Comparison of ENCODE assay signal across 1 fruit fly cellular context in genomic region chr2L:866950-867744, dm6.
A peak's percentile ranks its signal among the peaks of the same experiment; 100 is the strongest.
TF ChIP-seq lines count a peak whose summit lies in the region.

No protein-coding gene starts in this region.

TF ChIP-seq in whole organism, embryonic, 481 proteins besides CTCF, POLR2A, EP300 and RAD21 (continued from another document and continues in another):
- TF ChIP-seq CG17328 (GFP tag; IDR thresholded peaks at IDR 0.05; lab: Robert Waterston, UW) = peak; percentile 95
- TF ChIP-seq CG8388 (GFP tag; optimal IDR thresholded peaks at IDR 0.05; lab: Kevin White, UChicago) = peak; percentile 88
- TF ChIP-seq pan (optimal IDR thresholded peaks at IDR 0.05; lab: Kevin White, UChicago) = no peak
- TF ChIP-seq pan (GFP tag; optimal IDR thresholded peaks at IDR 0.05 in 1 of 2, IDR thresholded peaks at IDR 0.05 in 1 of 2) = peak in 1 of 2 experiments; percentile 97
- TF ChIP-seq CG1792 (GFP tag; optimal IDR thresholded peaks at IDR 0.05; lab: Kevin White, UChicago) = peak; percentile 86
- TF ChIP-seq CG6254 (GFP tag; optimal IDR thresholded peaks at IDR 0.05; lab: Kevin White, UChicago) = peak; percentile 37
- peak; percentile 95 for TF ChIP-seq row (GFP tag; IDR thresholded peaks at IDR 0.05; lab: Robert Waterston, UW)
- peak; percentile 99 for TF ChIP-seq Med (GFP tag; lab: Kevin White, UChicago)
- TF ChIP-seq CG14014 (GFP tag; IDR thresholded peaks at IDR 0.05; lab: Robert Waterston, UW) = peak; percentile 97
- peak; percentile 88 for TF ChIP-seq B-H2 (GFP tag; optimal IDR thresholded peaks at IDR 0.05; lab: Kevin White, UChicago)
- peak; percentile 62 for TF ChIP-seq CG3838 (GFP tag; optimal IDR thresholded peaks at IDR 0.05; lab: Kevin White, UChicago)
- TF ChIP-seq CG17359 (tag; optimal IDR thresholded peaks at IDR 0.05; lab: Kevin White, UChicago) = peak; percentile 95
- TF ChIP-seq maf-S (GFP tag; optimal IDR thresholded peaks at IDR 0.05; lab: Kevin White, UChicago) = peak; percentile 87
- no peak for TF ChIP-seq inv (GFP tag; IDR thresholded peaks at IDR 0.05; lab: Robert Waterston, UW; ENCODE audit: partially characterized antibody)
- TF ChIP-seq CG10462 (GFP tag; optimal IDR thresholded peaks at IDR 0.05; lab: Kevin White, UChicago) = peak; percentile 84
- TF ChIP-seq Gsc (GFP tag; IDR thresholded peaks at IDR 0.05; lab: Robert Waterston, UW) = peak; percentile 83
- peak; percentile 96 for TF ChIP-seq Dbx (GFP tag; IDR thresholded peaks at IDR 0.05; lab: Robert Waterston, UW)
- peak; percentile 92 for TF ChIP-seq fd96Cb (tag; optimal IDR thresholded peaks at IDR 0.05; lab: Kevin White, UChicago)
- peak; percentile 2 for TF ChIP-seq CG17186 (GFP tag; optimal IDR thresholded peaks at IDR 0.05; lab: Kevin White, UChicago)
- peak; percentile 92 for TF ChIP-seq al (GFP tag; IDR thresholded peaks at IDR 0.05; lab: Robert Waterston, UW)
- peak; percentile 88 for TF ChIP-seq CG11696 (GFP tag; IDR thresholded peaks at IDR 0.05; lab: Robert Waterston, UW)
- peak; percentile 74 for TF ChIP-seq luna (GFP tag; optimal IDR thresholded peaks at IDR 0.05; lab: Kevin White, UChicago)
- peak; percentile 41; the same call in 1 of the 2 replicates for TF ChIP-seq tna (GFP tag; IDR thresholded peaks at IDR 0.05; lab: Robert Waterston, UW; ENCODE audit: partially characterized antibody)
- no peak for TF ChIP-seq ftz-f1 (GFP tag; optimal IDR thresholded peaks at IDR 0.05; lab: Kevin White, UChicago)
- TF ChIP-seq fd102C (GFP tag; optimal IDR thresholded peaks at IDR 0.05; lab: Kevin White, UChicago) = peak; percentile 62
- peak; percentile 54 for TF ChIP-seq pb (GFP tag; optimal IDR thresholded peaks at IDR 0.05; lab: Kevin White, UChicago)
- peak; percentile 96 for TF ChIP-seq CG15269 (tag; optimal IDR thresholded peaks at IDR 0.05; lab: Kevin White, UChicago)
- peak; percentile 70 for TF ChIP-seq CG12236 (GFP tag; optimal IDR thresholded peaks at IDR 0.05; lab: Kevin White, UChicago)
- TF ChIP-seq CG17829 (tag; optimal IDR thresholded peaks at IDR 0.05; lab: Kevin White, UChicago) = peak; percentile 90
- peak; percentile 66; the same call in 1 of the 2 replicates for TF ChIP-seq dan (GFP tag; IDR thresholded peaks at IDR 0.05; lab: Robert Waterston, UW)
- TF ChIP-seq kay (GFP tag; optimal IDR thresholded peaks at IDR 0.05; lab: Kevin White, UChicago) = peak; percentile 84
- peak; percentile 89 for TF ChIP-seq CG12155 (GFP tag; optimal IDR thresholded peaks at IDR 0.05; lab: Kevin White, UChicago)
- peak; percentile 92 for TF ChIP-seq az2 (GFP tag; optimal IDR thresholded peaks at IDR 0.05; lab: Kevin White, UChicago)
- TF ChIP-seq Sox100B (GFP tag; optimal IDR thresholded peaks at IDR 0.05; lab: Kevin White, UChicago) = peak; percentile 85
- peak; percentile 88 for TF ChIP-seq zfh2 (GFP tag; optimal IDR thresholded peaks at IDR 0.05; lab: Kevin White, UChicago)
- peak; percentile 64 for TF ChIP-seq CG4360 (GFP tag; IDR thresholded peaks at IDR 0.05; lab: Robert Waterston, UW)
- TF ChIP-seq Poxn (GFP tag; IDR thresholded peaks at IDR 0.05; lab: Robert Waterston, UW) = peak; percentile 80
- peak; percentile 85 for TF ChIP-seq CG1647 (GFP tag; optimal IDR thresholded peaks at IDR 0.05; lab: Kevin White, UChicago)
- peak; percentile 89 for TF ChIP-seq scrt (GFP tag; optimal IDR thresholded peaks at IDR 0.05; lab: Kevin White, UChicago)
- peak; percentile 88; the same call in 2 of the 3 replicates for TF ChIP-seq jigr1 (GFP tag; IDR thresholded peaks at IDR 0.05; lab: Robert Waterston, UW)
- peak; percentile 95 for TF ChIP-seq ara (GFP tag; IDR thresholded peaks at IDR 0.05; lab: Robert Waterston, UW)
- peak; percentile 85 for TF ChIP-seq croc (GFP tag; conservative IDR thresholded peaks at IDR 0.05; lab: Robert Waterston, UW)
- peak; percentile 96 for TF ChIP-seq CG10366 (GFP tag; IDR thresholded peaks at IDR 0.05; lab: Robert Waterston, UW)
- TF ChIP-seq CG3281 (GFP tag; optimal IDR thresholded peaks at IDR 0.05; lab: Kevin White, UChicago) = peak; percentile 89
- TF ChIP-seq wek (GFP tag; optimal IDR thresholded peaks at IDR 0.05; lab: Kevin White, UChicago) = peak; percentile 82
- peak; percentile 63; the same call in 1 of the 2 replicates for TF ChIP-seq aop (GFP tag; IDR thresholded peaks at IDR 0.05; lab: Robert Waterston, UW)
- peak; percentile 79 for TF ChIP-seq gcm2 (GFP tag; optimal IDR thresholded peaks at IDR 0.05; lab: Kevin White, UChicago)
- peak; percentile 72 for TF ChIP-seq ab (GFP tag; optimal IDR thresholded peaks at IDR 0.05; lab: Kevin White, UChicago)
- peak; percentile 99 for TF ChIP-seq grau (tag; optimal IDR thresholded peaks at IDR 0.05; lab: Kevin White, UChicago)
- peak; percentile 91 for TF ChIP-seq CG1024 (GFP tag; IDR thresholded peaks at IDR 0.05; lab: Robert Waterston, UW)
- TF ChIP-seq CG2129 (GFP tag; IDR thresholded peaks at IDR 0.05; lab: Robert Waterston, UW; ENCODE audit: partially characterized antibody) = no peak
- TF ChIP-seq ind (GFP tag; optimal IDR thresholded peaks at IDR 0.05; lab: Kevin White, UChicago) = peak; percentile 93
- peak; percentile 82 for TF ChIP-seq CG5180 (GFP tag; optimal IDR thresholded peaks at IDR 0.05; lab: Kevin White, UChicago)
- peak; percentile 68 for TF ChIP-seq ac (GFP tag; optimal IDR thresholded peaks at IDR 0.05; lab: Kevin White, UChicago)
- peak; percentile 91 for TF ChIP-seq Taf1 (GFP tag; IDR thresholded peaks at IDR 0.05; lab: Robert Waterston, UW)
- peak; percentile 90 for TF ChIP-seq CG12942 (GFP tag; optimal IDR thresholded peaks at IDR 0.05; lab: Kevin White, UChicago)
- peak; percentile 83 for TF ChIP-seq CG8944 (GFP tag; optimal IDR thresholded peaks at IDR 0.05; lab: Kevin White, UChicago)
- peak; percentile 89 for TF ChIP-seq phol (tag; optimal IDR thresholded peaks at IDR 0.05; lab: Kevin White, UChicago)
- peak; percentile 83 for TF ChIP-seq NK7.1 (GFP tag; optimal IDR thresholded peaks at IDR 0.05; lab: Kevin White, UChicago)
- TF ChIP-seq CG16815 (GFP tag; optimal IDR thresholded peaks at IDR 0.05; lab: Kevin White, UChicago) = peak; percentile 86
- TF ChIP-seq Sry-β (GFP tag; optimal IDR thresholded peaks at IDR 0.05; lab: Kevin White, UChicago) = peak; percentile 4
- peak; percentile 82 for TF ChIP-seq CG10267 (tag; optimal IDR thresholded peaks at IDR 0.05; lab: Kevin White, UChicago)
- no peak for TF ChIP-seq pita (GFP tag; optimal IDR thresholded peaks at IDR 0.05; lab: Kevin White, UChicago)
- peak; percentile 65 for TF ChIP-seq Myb (GFP tag; optimal IDR thresholded peaks at IDR 0.05; lab: Kevin White, UChicago)
- TF ChIP-seq Bteb2 (GFP tag; optimal IDR thresholded peaks at IDR 0.05; lab: Kevin White, UChicago) = peak; percentile 88
- peak; percentile 85 for TF ChIP-seq cas (GFP tag; IDR thresholded peaks at IDR 0.05; lab: Robert Waterston, UW)
- peak; percentile 92 for TF ChIP-seq esg (GFP tag; conservative IDR thresholded peaks at IDR 0.05; lab: Robert Waterston, UW)
- TF ChIP-seq CG9797 (GFP tag; optimal IDR thresholded peaks at IDR 0.05; lab: Kevin White, UChicago) = peak; percentile 7
- peak; percentile 94 for TF ChIP-seq CG30403 (GFP tag; optimal IDR thresholded peaks at IDR 0.05; lab: Kevin White, UChicago)
- peak; percentile 92 for TF ChIP-seq Hmr (GFP tag; optimal IDR thresholded peaks at IDR 0.05; lab: Kevin White, UChicago)
- TF ChIP-seq CG11085 (GFP tag; IDR thresholded peaks at IDR 0.05; lab: Robert Waterston, UW) = peak; percentile 89
- peak; percentile 92 for TF ChIP-seq CG32767 (GFP tag; IDR thresholded peaks at IDR 0.05; lab: Robert Waterston, UW)
- TF ChIP-seq Nf-YC (tag; optimal IDR thresholded peaks at IDR 0.05; lab: Kevin White, UChicago) = peak; percentile 82
- TF ChIP-seq CG9727 (GFP tag; optimal IDR thresholded peaks at IDR 0.05; lab: Kevin White, UChicago) = peak; percentile 91
- peak; percentile 99 for TF ChIP-seq Ets65A (GFP tag; lab: Kevin White, UChicago)
- peak; percentile 92 for TF ChIP-seq dimm (GFP tag; IDR thresholded peaks at IDR 0.05; lab: Robert Waterston, UW)
- no peak for TF ChIP-seq HmgD (GFP tag; optimal IDR thresholded peaks at IDR 0.05; lab: Kevin White, UChicago)
- peak; percentile 92 for TF ChIP-seq bab2 (GFP tag; optimal IDR thresholded peaks at IDR 0.05; lab: Kevin White, UChicago)
- peak; percentile 61 for TF ChIP-seq psq (GFP tag; optimal IDR thresholded peaks at IDR 0.05; lab: Kevin White, UChicago)
- TF ChIP-seq CG18764 (GFP tag; optimal IDR thresholded peaks at IDR 0.05; lab: Kevin White, UChicago) = peak; percentile 81
- peak; percentile 94 for TF ChIP-seq CG1603 (tag; optimal IDR thresholded peaks at IDR 0.05; lab: Kevin White, UChicago)
- TF ChIP-seq NC2β (GFP tag; optimal IDR thresholded peaks at IDR 0.05; lab: Kevin White, UChicago) = peak; percentile 75
- TF ChIP-seq Deaf1 (tag; optimal IDR thresholded peaks at IDR 0.05; lab: Kevin White, UChicago) = peak; percentile 57
- peak; percentile 68; the same call in 1 of the 2 replicates for TF ChIP-seq gt (GFP tag; IDR thresholded peaks at IDR 0.05; lab: Robert Waterston, UW)
- TF ChIP-seq Nf-YB (GFP tag; optimal IDR thresholded peaks at IDR 0.05; lab: Kevin White, UChicago) = peak; percentile 73
- TF ChIP-seq ssp (GFP tag; IDR thresholded peaks at IDR 0.05; lab: Robert Waterston, UW) = peak; percentile 86
- TF ChIP-seq CG13775 (GFP tag; optimal IDR thresholded peaks at IDR 0.05; lab: Kevin White, UChicago) = peak; percentile 87
- TF ChIP-seq CG9932 (GFP tag; IDR thresholded peaks at IDR 0.05; lab: Robert Waterston, UW) = peak; percentile 97
- peak; percentile 90 for TF ChIP-seq CG12219 (GFP tag; optimal IDR thresholded peaks at IDR 0.05; lab: Kevin White, UChicago)
- no peak for TF ChIP-seq Kr (GFP tag; optimal IDR thresholded peaks at IDR 0.05; lab: Kevin White, UChicago)
- peak; percentile 92 for TF ChIP-seq CG32772 (GFP tag; IDR thresholded peaks at IDR 0.05; lab: Robert Waterston, UW)
- peak; percentile 88 for TF ChIP-seq kni (GFP tag; optimal IDR thresholded peaks at IDR 0.05; lab: Kevin White, UChicago)
- TF ChIP-seq Oaz (GFP tag; IDR thresholded peaks at IDR 0.05; lab: Robert Waterston, UW) = peak; percentile 93
- peak; percentile 75 for TF ChIP-seq dm (GFP tag; optimal IDR thresholded peaks at IDR 0.05; lab: Kevin White, UChicago)
- TF ChIP-seq NC2α (GFP tag; optimal IDR thresholded peaks at IDR 0.05; lab: Kevin White, UChicago) = peak; percentile 76
- TF ChIP-seq cato (GFP tag; optimal IDR thresholded peaks at IDR 0.05; lab: Kevin White, UChicago; ENCODE audit: borderline replicate concordance) = peak; percentile 80
- TF ChIP-seq Atf6 (GFP tag; IDR thresholded peaks at IDR 0.05; lab: Robert Waterston, UW) = peak; percentile 92
- TF ChIP-seq CG12104 (GFP tag; optimal IDR thresholded peaks at IDR 0.05; lab: Kevin White, UChicago) = peak; percentile 87
- peak; percentile 79 for TF ChIP-seq CG2202 (tag; optimal IDR thresholded peaks at IDR 0.05; lab: Kevin White, UChicago)
- TF ChIP-seq knrl (GFP tag; IDR thresholded peaks at IDR 0.05; lab: Robert Waterston, UW; ENCODE audit: partially characterized antibody) = peak; percentile 46; the same call in 1 of the 3 replicates
- TF ChIP-seq Hand (GFP tag; optimal IDR thresholded peaks at IDR 0.05; lab: Kevin White, UChicago) = peak; percentile 77
- TF ChIP-seq CG5953 (GFP tag; IDR thresholded peaks at IDR 0.05; lab: Robert Waterston, UW) = peak; percentile 87
- peak; percentile 78 for TF ChIP-seq run (tag; optimal IDR thresholded peaks at IDR 0.05; lab: Kevin White, UChicago)
- TF ChIP-seq h (optimal IDR thresholded peaks at IDR 0.05; lab: Kevin White, UChicago) = no peak
- TF ChIP-seq p53 (GFP tag; optimal IDR thresholded peaks at IDR 0.05; lab: Kevin White, UChicago) = peak; percentile 57
- peak; percentile 89 for TF ChIP-seq Max (GFP tag; optimal IDR thresholded peaks at IDR 0.05; lab: Kevin White, UChicago)
- TF ChIP-seq tll (GFP tag; optimal IDR thresholded peaks at IDR 0.05; lab: Kevin White, UChicago) = no peak
- TF ChIP-seq CG4282 (GFP tag; optimal IDR thresholded peaks at IDR 0.05; lab: Kevin White, UChicago) = peak; percentile 32
- peak; percentile 88 for TF ChIP-seq CG7786 (GFP tag; optimal IDR thresholded peaks at IDR 0.05; lab: Kevin White, UChicago)
- peak; percentile 93 for TF ChIP-seq CG12299 (tag; optimal IDR thresholded peaks at IDR 0.05; lab: Kevin White, UChicago)
- peak; percentile 93 for TF ChIP-seq CG13296 (GFP tag; optimal IDR thresholded peaks at IDR 0.05; lab: Kevin White, UChicago)
- peak; percentile 83 for TF ChIP-seq Antp (GFP tag; optimal IDR thresholded peaks at IDR 0.05; lab: Kevin White, UChicago)
- peak; percentile 88 for TF ChIP-seq pnt (GFP tag; optimal IDR thresholded peaks at IDR 0.05; lab: Kevin White, UChicago)
- peak; percentile 84 for TF ChIP-seq CG7987 (GFP tag; optimal IDR thresholded peaks at IDR 0.05; lab: Kevin White, UChicago)
- TF ChIP-seq Xrp1 (GFP tag; IDR thresholded peaks at IDR 0.05; lab: Robert Waterston, UW) = peak; percentile 95
- peak; percentile 94 for TF ChIP-seq CG11093 (GFP tag; IDR thresholded peaks at IDR 0.05; lab: Robert Waterston, UW)
- TF ChIP-seq ham (GFP tag; IDR thresholded peaks at IDR 0.05; lab: Robert Waterston, UW) = peak; percentile 76; the same call in 1 of the 2 replicates
- TF ChIP-seq sisA (GFP tag; IDR thresholded peaks at IDR 0.05; lab: Robert Waterston, UW) = peak; percentile 95
- TF ChIP-seq CG18476 (GFP tag; optimal IDR thresholded peaks at IDR 0.05; lab: Kevin White, UChicago) = peak; percentile 83
- peak; percentile 96 for TF ChIP-seq HLH3B (GFP tag; IDR thresholded peaks at IDR 0.05; lab: Robert Waterston, UW)
- peak; percentile 93 for TF ChIP-seq tin (GFP tag; optimal IDR thresholded peaks at IDR 0.05; lab: Kevin White, UChicago)
- TF ChIP-seq da (GFP tag; optimal IDR thresholded peaks at IDR 0.05; lab: Kevin White, UChicago) = no peak
- peak; percentile 93 for TF ChIP-seq B-H1 (GFP tag; IDR thresholded peaks at IDR 0.05; lab: Robert Waterston, UW)
- TF ChIP-seq Blimp-1 (GFP tag; optimal IDR thresholded peaks at IDR 0.05; lab: Kevin White, UChicago) = peak; percentile 86
- TF ChIP-seq PHDP (tag; optimal IDR thresholded peaks at IDR 0.05; lab: Kevin White, UChicago) = peak; percentile 94
- TF ChIP-seq cg (GFP tag; optimal IDR thresholded peaks at IDR 0.05; lab: Kevin White, UChicago) = peak; percentile 90
- 0 out of 3 replicates have a peak, but pooled peaks have one; percentile 43 for TF ChIP-seq mld (GFP tag; IDR thresholded peaks at IDR 0.05; lab: Robert Waterston, UW; ENCODE audit: partially characterized antibody)
- TF ChIP-seq CG8765 (GFP tag; IDR thresholded peaks at IDR 0.05; lab: Robert Waterston, UW) = peak; percentile 91
- TF ChIP-seq D19A (tag; optimal IDR thresholded peaks at IDR 0.05; lab: Kevin White, UChicago) = peak; percentile 80
- TF ChIP-seq CG8281 (tag; optimal IDR thresholded peaks at IDR 0.05; lab: Kevin White, UChicago) = peak; percentile 86
